Fruit fly (Drosophila melanogaster) whole organism, embryonic: ENCODE results near the gene Ank2.

Experiments
- Ada2b ChIP-seq: fragments of 200-800 bp; sonication (Bioruptor generic); IDR thresholded peaks from 2 replicates; pipeline ENCODE4 v1.3.6; 2022; ENCODE audit warnings: missing biosample characterization, missing genetic modification characterization
- Asciz ChIP-seq: fragments of 200-800 bp; sonication (Bioruptor generic); optimal IDR thresholded peaks from 2 replicates; lab custom pipeline; 2017; ENCODE audit warnings: missing biosample characterization, mild to moderate bottlenecking, missing genetic modification characterization, missing genetic modification reagents
- Bgb ChIP-seq: fragments of 200-800 bp; sonication (Bioruptor generic); IDR thresholded peaks from 2 replicates; pipeline ENCODE4 v1.3.6; 2022; ENCODE audit warnings: missing biosample characterization, missing genetic modification characterization; ENCODE audit not compliant: partially characterized antibody
- C15 ChIP-seq: fragments of 200-800 bp; sonication (Bioruptor generic); IDR thresholded peaks from 3 replicates; pipeline ENCODE4 v1.3.6; 2022; ENCODE audit warnings: missing biosample characterization, missing genetic modification characterization
- CG12744 ChIP-seq: fragments of 200-800 bp; sonication (Bioruptor generic); optimal IDR thresholded peaks from 2 replicates; lab custom pipeline; 2016; ENCODE audit warnings: missing biosample characterization, missing genetic modification characterization
- CG13287 ChIP-seq: fragments of 200-800 bp; sonication (Bioruptor generic); IDR thresholded peaks from 2 replicates; pipeline ENCODE4 v1.3.6; 2022; ENCODE audit warnings: missing biosample characterization, missing genetic modification characterization; ENCODE audit not compliant: partially characterized antibody
- CG1602 ChIP-seq: fragments of 200-800 bp; sonication (Bioruptor generic); optimal IDR thresholded peaks from 3 replicates; lab custom pipeline; 2016; ENCODE audit warnings: missing biosample characterization, missing genetic modification characterization
- CG17328 ChIP-seq: fragments of 200-800 bp; sonication (Bioruptor generic); IDR thresholded peaks from 2 replicates; pipeline ENCODE4 v1.3.6; 2022; ENCODE audit warnings: missing biosample characterization, missing genetic modification characterization
- CG17385 ChIP-seq: fragments of 200-800 bp; sonication (Bioruptor generic); optimal IDR thresholded peaks from 3 replicates; lab custom pipeline; 2018; ENCODE audit warnings: missing biosample characterization, mild to moderate bottlenecking, missing genetic modification characterization
- CG18011 ChIP-seq: fragments of 200-800 bp; sonication (Bioruptor generic); optimal IDR thresholded peaks from 2 replicates; lab custom pipeline; 2017; ENCODE audit warnings: missing biosample characterization, missing genetic modification characterization, mild to moderate bottlenecking, moderate library complexity, missing genotype
- CG31365 ChIP-seq: fragments of 200-800 bp; sonication (Bioruptor generic); optimal IDR thresholded peaks from 2 replicates; lab custom pipeline; 2018; ENCODE audit warnings: missing biosample characterization, mild to moderate bottlenecking, missing genetic modification characterization
- CG34422 ChIP-seq: fragments of 200-800 bp; sonication (Bioruptor generic); IDR thresholded peaks from 3 replicates; pipeline ENCODE4 v1.3.6; 2022; ENCODE audit warnings: missing biosample characterization, missing genetic modification characterization
- CG4360 ChIP-seq: fragments of 200-800 bp; sonication (Bioruptor generic); IDR thresholded peaks from 2 replicates; pipeline ENCODE4 v1.3.6; 2022; ENCODE audit warnings: missing biosample characterization, missing genetic modification characterization
- CG4617 ChIP-seq: fragments of 200-800 bp; sonication (Bioruptor generic); optimal IDR thresholded peaks from 3 replicates; lab custom pipeline; 2016; ENCODE audit warnings: missing biosample characterization, missing genetic modification characterization, borderline replicate concordance
- CG5245 ChIP-seq: fragments of 200-800 bp; sonication (Bioruptor generic); optimal IDR thresholded peaks from 3 replicates; lab custom pipeline; 2016; ENCODE audit warnings: missing biosample characterization, missing genetic modification characterization
- CG6683 ChIP-seq: fragments of 200-800 bp; sonication (Bioruptor generic); optimal IDR thresholded peaks from 2 replicates; lab custom pipeline; 2017; ENCODE audit warnings: missing biosample characterization, mild to moderate bottlenecking, missing genetic modification characterization, missing genetic modification reagents
- CG6689 ChIP-seq: fragments of 200-800 bp; sonication (Bioruptor generic); IDR thresholded peaks from 2 replicates; pipeline ENCODE4 v1.3.6; 2022; ENCODE audit warnings: missing biosample characterization, missing genetic modification characterization
- CG6791 ChIP-seq: fragments of 200-800 bp; sonication (Bioruptor generic); IDR thresholded peaks from 3 replicates; pipeline ENCODE4 v1.3.6; 2022; ENCODE audit warnings: missing biosample characterization, missing genetic modification characterization; ENCODE audit not compliant: partially characterized antibody
- CG9797 ChIP-seq: fragments of 200-800 bp; sonication (Bioruptor generic); optimal IDR thresholded peaks from 3 replicates; lab custom pipeline; 2018; ENCODE audit warnings: missing biosample characterization, mild to moderate bottlenecking, missing genetic modification characterization
- Dbx ChIP-seq: fragments of 200-800 bp; sonication (Bioruptor generic); IDR thresholded peaks from 3 replicates; pipeline ENCODE4 v1.3.6; 2022; ENCODE audit warnings: missing biosample characterization, missing genetic modification characterization
- E2f1 ChIP-seq: fragments of 200-800 bp; sonication (Bioruptor generic); IDR thresholded peaks from 2 replicates; pipeline ENCODE4 v1.3.6; 2022; ENCODE audit warnings: missing biosample characterization, missing genetic modification characterization
- E2f2 ChIP-seq: fragments of 200-800 bp; sonication (Bioruptor generic); IDR thresholded peaks from 2 replicates; pipeline ENCODE4 v1.3.6; 2022; ENCODE audit warnings: missing biosample characterization, missing genetic modification characterization
- Elba2 ChIP-seq: fragments of 200-800 bp; sonication (Bioruptor generic); optimal IDR thresholded peaks from 3 replicates; lab custom pipeline; 2016; ENCODE audit warnings: missing biosample characterization, missing genetic modification characterization
- Ets97D ChIP-seq: fragments of 200-800 bp; sonication (Bioruptor generic); optimal IDR thresholded peaks from 3 replicates; lab custom pipeline; 2016; ENCODE audit warnings: missing biosample characterization, missing genetic modification characterization
- HmgZ ChIP-seq: fragments of 200-800 bp; sonication (Bioruptor generic); optimal IDR thresholded peaks from 2 replicates; lab custom pipeline; 2018; ENCODE audit warnings: missing biosample characterization, mild to moderate bottlenecking, missing genetic modification characterization
- MBD-R2 ChIP-seq: fragments of 200-800 bp; sonication (Bioruptor generic); IDR thresholded peaks from 2 replicates; pipeline ENCODE4 v1.3.6; 2022; ENCODE audit warnings: missing biosample characterization, missing genetic modification characterization
- MESR4 ChIP-seq: fragments of 200-800 bp; sonication (Bioruptor generic); optimal IDR thresholded peaks from 2 replicates; lab custom pipeline; 2018; ENCODE audit warnings: missing biosample characterization, mild to moderate bottlenecking, missing genetic modification characterization, moderate library complexity
- Oaz ChIP-seq: fragments of 200-800 bp; sonication (Bioruptor generic); IDR thresholded peaks from 2 replicates; pipeline ENCODE4 v1.3.6; 2022; ENCODE audit warnings: missing biosample characterization, missing genetic modification characterization
- Scr ChIP-seq: fragments of 200-800 bp; sonication (Bioruptor generic); IDR thresholded peaks from 2 replicates; pipeline ENCODE4 v1.3.6; 2022; ENCODE audit warnings: missing biosample characterization, missing genetic modification characterization; ENCODE audit not compliant: partially characterized antibody
- Sin3A ChIP-seq: fragments of >200 bp; optimal IDR thresholded peaks from 2 replicates; lab custom pipeline; 2018
- Sry-β ChIP-seq: fragments of 200-800 bp; sonication (Bioruptor generic); optimal IDR thresholded peaks from 2 replicates; lab custom pipeline; 2018; ENCODE audit warnings: missing biosample characterization, mild to moderate bottlenecking, missing genetic modification characterization, moderate library complexity
- TFAM ChIP-seq: fragments of 200-800 bp; sonication (Bioruptor generic); optimal IDR thresholded peaks from 2 replicates; lab custom pipeline; 2017; ENCODE audit warnings: missing biosample characterization, missing genetic modification characterization, inconsistent platforms
- YL-1 ChIP-seq: fragments of 200-800 bp; sonication (Bioruptor generic); optimal IDR thresholded peaks from 3 replicates; lab custom pipeline; 2017; ENCODE audit warnings: missing biosample characterization, mild to moderate bottlenecking, missing genetic modification characterization
- bowl ChIP-seq: fragments of 200-800 bp; sonication (Bioruptor generic); IDR thresholded peaks from 2 replicates; pipeline ENCODE4 v1.3.6; 2022; ENCODE audit warnings: missing biosample characterization, missing genetic modification characterization
- cad ChIP-seq: fragments of >200 bp; optimal IDR thresholded peaks from 2 replicates; lab custom pipeline; 2017; ENCODE audit warnings: missing biosample characterization, missing genetic modification characterization
- chinmo ChIP-seq: fragments of 200-800 bp; sonication (Bioruptor generic); IDR thresholded peaks from 4 replicates; pipeline ENCODE4 v1.3.6; 2022; ENCODE audit warnings: missing biosample characterization, missing genetic modification characterization; ENCODE audit not compliant: partially characterized antibody
- chn ChIP-seq: fragments of 200-800 bp; sonication (Bioruptor generic); optimal IDR thresholded peaks from 2 replicates; lab custom pipeline; 2016; ENCODE audit warnings: missing biosample characterization, missing genetic modification characterization
- dm ChIP-seq: fragments of 200-800 bp; sonication (Bioruptor generic); optimal IDR thresholded peaks from 3 replicates; lab custom pipeline; 2016; ENCODE audit warnings: missing biosample characterization, missing genetic modification characterization
- gfzf ChIP-seq: fragments of 200-800 bp; sonication (Bioruptor generic); optimal IDR thresholded peaks from 2 replicates; lab custom pipeline; 2016; ENCODE audit warnings: missing biosample characterization, mild to moderate bottlenecking, missing genetic modification characterization, moderate library complexity
- grau ChIP-seq: fragments of 200-800 bp; optimal IDR thresholded peaks from 3 replicates; lab custom pipeline; 2019; ENCODE audit warnings: missing biosample characterization, mild to moderate bottlenecking, missing genetic modification characterization, moderate library complexity
- grn ChIP-seq: fragments of 200-800 bp; sonication (Bioruptor generic); optimal IDR thresholded peaks from 3 replicates; lab custom pipeline; 2017; ENCODE audit warnings: missing biosample characterization, missing genetic modification characterization
- hkb ChIP-seq, 2 experiments: fragments of 200-800 bp in 1 of 2; fragments of >200 bp in 1 of 2; sonication (Bioruptor generic) in 1 of 2; IDR thresholded peaks in 1 of 2; optimal IDR thresholded peaks in 1 of 2; 2 replicates each; pipeline versions ENCODE4 v1.3.6 to Lab custom; 2017 to 2022; ENCODE audit warnings: missing biosample characterization in 1 of 2, missing genetic modification characterization in 1 of 2
- mirr ChIP-seq: fragments of 200-800 bp; sonication (Bioruptor generic); optimal IDR thresholded peaks from 3 replicates; lab custom pipeline; 2018; ENCODE audit warnings: missing biosample characterization, mild to moderate bottlenecking, missing genetic modification characterization
- onecut ChIP-seq: fragments of 200-800 bp; sonication (Bioruptor generic); IDR thresholded peaks from 2 replicates; pipeline ENCODE4 v1.3.6; 2022; ENCODE audit warnings: missing biosample characterization, missing genetic modification characterization
- ranshi ChIP-seq: fragments of 200-800 bp; sonication (Bioruptor generic); IDR thresholded peaks from 2 replicates; pipeline ENCODE4 v1.3.6; 2022; ENCODE audit warnings: missing biosample characterization, missing genetic modification characterization
- salm ChIP-seq: fragments of 200-800 bp; sonication (Bioruptor generic); optimal IDR thresholded peaks from 2 replicates; lab custom pipeline; 2018; ENCODE audit warnings: missing biosample characterization, mild to moderate bottlenecking, missing genetic modification characterization
- sr ChIP-seq: fragments of 200-800 bp; sonication (Bioruptor generic); IDR thresholded peaks from 3 replicates; pipeline ENCODE4 v1.3.6; 2022; ENCODE audit warnings: missing biosample characterization, missing genetic modification characterization
- vvl ChIP-seq: fragments of 200-800 bp; sonication (Bioruptor generic); IDR thresholded peaks from 2 replicates; pipeline ENCODE4 v1.3.6; 2022; ENCODE audit warnings: missing biosample characterization, missing genetic modification characterization
- yki ChIP-seq: fragments of >200 bp; optimal IDR thresholded peaks from 3 replicates; lab custom pipeline; 2018

The Ank2 gene

DNA sequence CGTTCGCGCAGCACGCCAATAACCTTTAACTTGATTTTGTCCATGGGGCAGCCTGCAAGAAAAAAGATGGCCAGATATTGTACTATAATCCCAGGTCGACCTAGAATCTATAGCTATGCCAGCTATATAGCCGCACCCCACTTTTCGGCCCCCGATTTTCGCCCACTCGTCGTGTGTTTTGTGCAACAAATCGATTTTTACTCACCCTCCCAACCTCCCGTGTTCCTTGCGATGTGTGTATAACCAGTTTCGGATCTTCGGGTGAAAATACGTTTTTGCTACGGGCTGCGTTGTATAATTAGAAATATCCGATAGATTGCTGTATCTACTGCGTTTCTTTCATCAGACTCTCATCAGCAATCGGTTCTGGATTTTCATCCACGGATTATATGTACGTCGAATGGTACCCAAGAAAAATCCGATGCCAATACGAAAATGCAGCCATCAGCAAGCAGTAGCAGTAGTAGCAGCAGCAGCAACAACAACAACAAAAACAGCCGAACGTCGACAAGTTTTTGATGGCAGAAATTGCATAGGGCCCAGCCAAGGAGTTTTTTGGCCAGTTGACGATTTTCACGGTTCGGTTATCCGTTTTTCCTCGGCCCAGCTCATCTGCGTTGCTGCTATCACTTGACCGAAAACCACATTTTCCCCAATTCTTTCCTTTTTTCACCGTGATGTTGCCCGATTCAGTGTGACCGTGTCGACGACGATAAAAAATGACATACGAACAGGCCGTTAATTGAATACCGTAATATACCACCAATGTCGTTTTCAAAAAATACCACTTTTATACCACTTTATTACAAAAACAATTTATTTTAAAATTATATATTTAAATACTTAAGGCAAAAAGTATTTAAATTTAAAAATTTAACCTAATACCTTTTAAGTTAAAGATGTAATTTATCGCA is 63.9 kb downstream of the Ank2 start, which contains the start of gene CG7492:
TSS of gene CG7492 (minus strand) at position 705 of the 914 bp plus-strand sequence.
- TF ChIP-seq Scr (peak; percentile 10; the same call in 1 of the 2 replicates), MBD-R2 (peak; percentile 38), CG5245 (GFP tag; lab: Kevin White, UChicago) (no peak), gfzf (peak; percentile 64), CG34422 (GFP tag; lab: Robert Waterston, UW) (no peak), vvl (GFP tag; lab: Robert Waterston, UW) (no peak), CG31365 (tag; lab: Kevin White, UChicago) (peak; percentile 41), CG1602 (GFP tag; lab: Kevin White, UChicago) (no peak), chinmo (GFP tag; lab: Robert Waterston, UW) (0 out of 4 replicates have a peak, but pooled peaks have one; percentile 71), grn (GFP tag; lab: Kevin White, UChicago) (no peak), E2f2 (GFP tag; lab: Robert Waterston, UW) (no peak), CG17328 (no peak), HmgZ (no peak), CG4617 (GFP tag; lab: Kevin White, UChicago) (peak; percentile 92), salm (tag; lab: Kevin White, UChicago) (no peak), Sry-β (GFP tag; lab: Kevin White, UChicago) (no peak), CG17385 (GFP tag; lab: Kevin White, UChicago) (no peak), Dbx (GFP tag; lab: Robert Waterston, UW) (0 out of 3 replicates have a peak, but pooled peaks have one; percentile 5), yki (lab: Kevin White, UChicago) (no peak), CG13287 (GFP tag; lab: Robert Waterston, UW) (peak; percentile 40; the same call in 1 of the 2 replicates), CG6689 (no peak), CG9797 (GFP tag; lab: Kevin White, UChicago) (peak; percentile 58), ranshi (GFP tag; lab: Robert Waterston, UW) (no peak), cad (no peak), MESR4 (GFP tag; lab: Kevin White, UChicago) (peak; percentile 88), Ets97D (GFP tag; lab: Kevin White, UChicago) (peak; percentile 22), dm (peak; percentile 2), C15 (no peak), CG12744 (GFP tag; lab: Kevin White, UChicago) (no peak), CG18011 (GFP tag; lab: Kevin White, UChicago) (no peak), TFAM (GFP tag; lab: Kevin White, UChicago) (no peak), Bgb (GFP tag; lab: Robert Waterston, UW) (no peak), mirr (no peak), onecut (GFP tag; lab: Robert Waterston, UW) (peak; percentile 91), chn (GFP tag; lab: Kevin White, UChicago) (no peak), sr (GFP tag; lab: Robert Waterston, UW) (0 out of 3 replicates have a peak, but pooled peaks have one; percentile 34), Oaz (GFP tag; lab: Robert Waterston, UW) (no peak), CG6683 (no peak), grau (tag; lab: Kevin White, UChicago) (no peak), Asciz (no peak), hkb (optimal IDR thresholded peaks at IDR 0.05; lab: Kevin White, UChicago) (peak; percentile 32), hkb (GFP tag; IDR thresholded peaks at IDR 0.05; lab: Robert Waterston, UW) (no peak), YL-1 (GFP tag; lab: Kevin White, UChicago) (peak; percentile 78), Sin3A (lab: Kevin White, UChicago) (peak; percentile 4), Ada2b (GFP tag; lab: Robert Waterston, UW) (no peak), CG6791 (GFP tag; lab: Robert Waterston, UW) (no peak), bowl (GFP tag; lab: Robert Waterston, UW) (no peak), CG4360 (GFP tag; lab: Robert Waterston, UW) (peak; percentile 92), Elba2 (peak; percentile 94), E2f1 (no peak)
